Fruit fly (Drosophila melanogaster) whole organism, embryonic: ENCODE results near the gene Dad1.
A peak's percentile ranks its signal among the peaks of the same experiment; 100 is the strongest.

ENCODE experiments used
- Awh ChIP-seq: fragments of 200-800 bp; sonication (Bioruptor generic); IDR thresholded peaks from 2 replicates; pipeline ENCODE4, ENCODE4 v1.3.6; 2022; ENCODE audit warnings: missing biosample characterization, missing genetic modification characterization
- CG10462 ChIP-seq: fragments of 200-800 bp; sonication (Bioruptor generic); optimal IDR thresholded peaks from 2 replicates; lab custom pipeline; 2016; ENCODE audit warnings: missing biosample characterization, missing genetic modification characterization
- CG10959 ChIP-seq: fragments of 200-800 bp; sonication (Bioruptor generic); IDR thresholded peaks from 2 replicates; pipeline ENCODE4 v1.3.6; 2022; ENCODE audit warnings: missing biosample characterization, missing genetic modification characterization
- CG11398 ChIP-seq: fragments of 200-800 bp; sonication (Bioruptor generic); optimal IDR thresholded peaks from 2 replicates; lab custom pipeline; 2016; ENCODE audit warnings: missing biosample characterization, missing genetic modification characterization
- CG12071 ChIP-seq: fragments of 200-800 bp; sonication (Bioruptor generic); optimal IDR thresholded peaks from 3 replicates; lab custom pipeline; 2018; ENCODE audit warnings: missing biosample characterization, mild to moderate bottlenecking, missing genetic modification characterization
- CG12104 ChIP-seq: fragments of 200-800 bp; sonication (Bioruptor generic); optimal IDR thresholded peaks from 3 replicates; lab custom pipeline; 2016; ENCODE audit warnings: missing biosample characterization, missing genetic modification characterization
- CG1233 ChIP-seq: fragments of 200-800 bp; sonication (Bioruptor generic); optimal IDR thresholded peaks from 4 replicates; lab custom pipeline; 2018; ENCODE audit warnings: missing biosample characterization, mild to moderate bottlenecking, missing genetic modification characterization
- CG12744 ChIP-seq: fragments of 200-800 bp; sonication (Bioruptor generic); optimal IDR thresholded peaks from 2 replicates; lab custom pipeline; 2016; ENCODE audit warnings: missing biosample characterization, missing genetic modification characterization
- CG14441 ChIP-seq: fragments of 200-800 bp; sonication (Bioruptor generic); IDR thresholded peaks from 2 replicates; pipeline ENCODE4 v1.3.6; 2022; ENCODE audit warnings: missing biosample characterization, missing genetic modification characterization
- CG15601 ChIP-seq: fragments of 200-800 bp; sonication (Bioruptor generic); optimal IDR thresholded peaks from 3 replicates; lab custom pipeline; 2019; ENCODE audit warnings: missing biosample characterization, mild to moderate bottlenecking, missing genetic modification characterization, moderate library complexity
- CG1602 ChIP-seq: fragments of 200-800 bp; sonication (Bioruptor generic); optimal IDR thresholded peaks from 3 replicates; lab custom pipeline; 2016; ENCODE audit warnings: missing biosample characterization, missing genetic modification characterization
- CG16813 ChIP-seq: fragments of 200-800 bp; sonication (Bioruptor generic); IDR thresholded peaks from 3 replicates; pipeline ENCODE4 v1.3.6; 2022; ENCODE audit warnings: missing biosample characterization, missing genetic modification characterization; ENCODE audit not compliant: partially characterized antibody
- CG17359 ChIP-seq: fragments of 200-800 bp; sonication (Bioruptor generic); optimal IDR thresholded peaks from 3 replicates; lab custom pipeline; 2018; ENCODE audit warnings: missing biosample characterization, mild to moderate bottlenecking, missing genetic modification characterization, moderate library complexity
- CG17612 ChIP-seq: fragments of 200-800 bp; sonication (Bioruptor generic); IDR thresholded peaks from 2 replicates; pipeline ENCODE4 v1.3.6; 2022; ENCODE audit warnings: missing biosample characterization, missing genetic modification characterization
- CG31441 ChIP-seq: fragments of 200-800 bp; sonication (Bioruptor generic); IDR thresholded peaks from 2 replicates; pipeline ENCODE4 v1.3.6; 2022; ENCODE audit warnings: missing biosample characterization, missing genetic modification characterization
- CG4360 ChIP-seq: fragments of 200-800 bp; sonication (Bioruptor generic); IDR thresholded peaks from 2 replicates; pipeline ENCODE4 v1.3.6; 2022; ENCODE audit warnings: missing biosample characterization, missing genetic modification characterization
- CG6254 ChIP-seq: fragments of 200-800 bp; sonication (Bioruptor generic); optimal IDR thresholded peaks from 3 replicates; lab custom pipeline; 2017; ENCODE audit warnings: mild to moderate bottlenecking, missing biosample characterization, missing genetic modification reagents, missing genetic modification characterization
- CG8281 ChIP-seq: fragments of 200-800 bp; sonication (Bioruptor generic); optimal IDR thresholded peaks from 2 replicates; lab custom pipeline; 2018; ENCODE audit warnings: missing biosample characterization, mild to moderate bottlenecking, missing genetic modification characterization, moderate library complexity
- CG9817 ChIP-seq: fragments of 200-800 bp; sonication (Bioruptor generic); optimal IDR thresholded peaks from 2 replicates; lab custom pipeline; 2018; ENCODE audit warnings: missing biosample characterization, mild to moderate bottlenecking, missing genetic modification characterization, moderate library complexity
- CrebB ChIP-seq: fragments of 200-800 bp; sonication (Bioruptor generic); optimal IDR thresholded peaks from 3 replicates; lab custom pipeline; 2018; ENCODE audit warnings: missing biosample characterization, mild to moderate bottlenecking, missing genetic modification characterization
- Ets65A ChIP-seq: fragments of 200-800 bp; sonication (Bioruptor generic); peaks from one replicate; lab custom pipeline; 2016; ENCODE audit warnings: missing biosample characterization, missing genetic modification characterization
- Ets97D ChIP-seq: fragments of 200-800 bp; sonication (Bioruptor generic); optimal IDR thresholded peaks from 3 replicates; lab custom pipeline; 2016; ENCODE audit warnings: missing biosample characterization, missing genetic modification characterization
- GATAe ChIP-seq: fragments of 200-800 bp; sonication (Bioruptor generic); conservative IDR thresholded peaks from 2 replicates; pipeline ENCODE4 v1.3.6; 2022; ENCODE audit warnings: missing biosample characterization, missing genetic modification characterization
- H15 ChIP-seq: fragments of 200-800 bp; sonication (Bioruptor generic); IDR thresholded peaks from 3 replicates; pipeline ENCODE4 v1.3.6; 2022; ENCODE audit warnings: missing biosample characterization, missing genetic modification characterization
- Hr51 ChIP-seq, 2 experiments: fragments of 200-800 bp; sonication (Bioruptor generic); optimal IDR thresholded peaks; 2 replicates in 1 of 2; 3 replicates in 1 of 2; lab custom pipeline; 2016 to 2018; ENCODE audit warnings: missing biosample characterization in 2 of 2, missing genetic modification characterization in 2 of 2, mild to moderate bottlenecking in 1 of 2, moderate library complexity in 1 of 2
- Med ChIP-seq: fragments of 200-800 bp; sonication (Bioruptor generic); peaks from one replicate; lab custom pipeline; 2016; ENCODE audit warnings: missing biosample characterization, missing genetic modification characterization, mild to moderate bottlenecking, inconsistent platforms, moderate library complexity
- NC2β ChIP-seq: fragments of 200-800 bp; sonication (Bioruptor generic); optimal IDR thresholded peaks from 2 replicates; lab custom pipeline; 2016; ENCODE audit warnings: missing biosample characterization, missing genetic modification characterization
- Optix ChIP-seq: fragments of 200-800 bp; sonication (Bioruptor generic); IDR thresholded peaks from 3 replicates; pipeline ENCODE4 v1.3.6; 2022; ENCODE audit warnings: missing biosample characterization, missing genetic modification characterization
- Ravus ChIP-seq: fragments of 200-800 bp; sonication (Bioruptor generic); IDR thresholded peaks from 2 replicates; pipeline ENCODE4 v1.3.6; 2022; ENCODE audit warnings: missing biosample characterization, missing genetic modification characterization
- Xrp1 ChIP-seq: fragments of 200-800 bp; sonication (Bioruptor generic); IDR thresholded peaks from 2 replicates; pipeline ENCODE4 v1.3.6; 2022; ENCODE audit warnings: missing biosample characterization, missing genetic modification characterization
- ac ChIP-seq: fragments of 200-800 bp; sonication (Bioruptor generic); optimal IDR thresholded peaks from 3 replicates; lab custom pipeline; 2017; ENCODE audit warnings: missing biosample characterization, mild to moderate bottlenecking, missing genetic modification characterization
- danr ChIP-seq: fragments of 200-800 bp; sonication (Bioruptor generic); IDR thresholded peaks from 2 replicates; pipeline ENCODE4 v1.3.6; 2022; ENCODE audit warnings: missing biosample characterization, missing genetic modification characterization
- jumu ChIP-seq: fragments of 200-800 bp; sonication (Bioruptor generic); optimal IDR thresholded peaks from 3 replicates; lab custom pipeline; 2016; ENCODE audit warnings: missing biosample characterization, missing genetic modification characterization
- knrl ChIP-seq: fragments of 200-800 bp; sonication (Bioruptor generic); IDR thresholded peaks from 3 replicates; pipeline ENCODE4 v1.3.6; 2022; ENCODE audit warnings: missing biosample characterization, missing genetic modification characterization; ENCODE audit not compliant: partially characterized antibody
- mirr ChIP-seq: fragments of 200-800 bp; sonication (Bioruptor generic); optimal IDR thresholded peaks from 3 replicates; lab custom pipeline; 2018; ENCODE audit warnings: missing biosample characterization, mild to moderate bottlenecking, missing genetic modification characterization
- nerfin-1 ChIP-seq: fragments of 200-800 bp; sonication (Bioruptor generic); optimal IDR thresholded peaks from 3 replicates; lab custom pipeline; 2019; ENCODE audit warnings: missing biosample characterization, mild to moderate bottlenecking, missing genetic modification characterization, moderate library complexity
- org-1 ChIP-seq: fragments of 200-800 bp; sonication (Bioruptor generic); optimal IDR thresholded peaks from 2 replicates; lab custom pipeline; 2017; ENCODE audit warnings: missing biosample characterization, missing genetic modification characterization
- sens ChIP-seq: fragments of 200-800 bp; sonication (Bioruptor generic); peaks from one replicate; lab custom pipeline; 2016; ENCODE audit warnings: missing biosample characterization, missing genetic modification characterization
- slou ChIP-seq: fragments of 200-800 bp; sonication (Bioruptor generic); optimal IDR thresholded peaks from 3 replicates; lab custom pipeline; 2016; ENCODE audit warnings: missing biosample characterization, missing genetic modification characterization
- ttk ChIP-seq: fragments of 200-800 bp; sonication (Bioruptor generic); IDR thresholded peaks from 2 replicates; pipeline ENCODE4 v2.1.2; 2022; ENCODE audit warnings: missing biosample characterization, missing genetic modification characterization
- vfl ChIP-seq: fragments of 200-800 bp; sonication (Bioruptor generic); optimal IDR thresholded peaks from 2 replicates; lab custom pipeline; 2016; ENCODE audit warnings: missing biosample characterization, missing genetic modification characterization
- yki ChIP-seq: fragments of >200 bp; optimal IDR thresholded peaks from 3 replicates; lab custom pipeline; 2018
- z ChIP-seq: fragments of 200-800 bp; sonication (Bioruptor generic); IDR thresholded peaks from 3 replicates; pipeline ENCODE4 v1.3.6; 2022; ENCODE audit warnings: missing biosample characterization, missing genetic modification characterization

Dad1 gene

dm6 chr2L:8423460-8424089 is 39.6 kb upstream of the Dad1 start (continued):
- no peak for TF ChIP-seq slou
- TF ChIP-seq CG4360 (GFP tag; lab: Robert Waterston, UW): no peak
- no peak for TF ChIP-seq Ets65A (GFP tag; lab: Kevin White, UChicago)
- no peak for TF ChIP-seq ttk (GFP tag; lab: Robert Waterston, UW)
- TF ChIP-seq CG14441: no peak
- no peak for TF ChIP-seq H15 (GFP tag; lab: Robert Waterston, UW)
- no peak; the same call in 1 of the 2 replicates for TF ChIP-seq Xrp1
- no peak for TF ChIP-seq Ets97D (GFP tag; lab: Kevin White, UChicago)
- no peak for TF ChIP-seq CG16813
- TF ChIP-seq Ravus: no peak
- no peak for TF ChIP-seq jumu (GFP tag; lab: Kevin White, UChicago)
- no peak for TF ChIP-seq CG12744 (GFP tag; lab: Kevin White, UChicago)
- no peak for TF ChIP-seq GATAe (GFP tag; lab: Robert Waterston, UW)
- TF ChIP-seq Optix (GFP tag; lab: Robert Waterston, UW): no peak
- no peak for TF ChIP-seq vfl (GFP tag; lab: Kevin White, UChicago)
- no peak for TF ChIP-seq CG12104 (GFP tag; lab: Kevin White, UChicago)
- no peak for TF ChIP-seq ac (GFP tag; lab: Kevin White, UChicago)
- TF ChIP-seq CG31441: 0 out of 2 replicates have a peak, but pooled peaks have one; percentile 20
- TF ChIP-seq knrl: no peak
- no peak for TF ChIP-seq CG10959 (GFP tag; lab: Robert Waterston, UW)
- no peak for TF ChIP-seq CG9817 (tag; lab: Kevin White, UChicago)
- TF ChIP-seq mirr: no peak
- no peak for TF ChIP-seq CG17612 (GFP tag; lab: Robert Waterston, UW)
- TF ChIP-seq CG1233: no peak
- no peak for TF ChIP-seq CG11398 (GFP tag; lab: Kevin White, UChicago)
- TF ChIP-seq danr (GFP tag; lab: Robert Waterston, UW): no peak
- TF ChIP-seq CG10462 (GFP tag; lab: Kevin White, UChicago): no peak
- TF ChIP-seq CrebB (tag; lab: Kevin White, UChicago): peak; percentile 6

dm6 chr2L:8423047-8423446 is 39.1 kb upstream of the Dad1 start:
- TF ChIP-seq Med (GFP tag; lab: Kevin White, UChicago) (peak; percentile 27), CG1602 (GFP tag; lab: Kevin White, UChicago) (no peak), z (peak; percentile 79), CG12071 (no peak), Hr51 (GFP tag; optimal IDR thresholded peaks at IDR 0.05; lab: Kevin White, UChicago) (no peak), Ets65A (GFP tag; lab: Kevin White, UChicago) (peak; percentile 3), Awh (GFP tag; lab: Robert Waterston, UW) (no peak), CG8281 (tag; lab: Kevin White, UChicago) (peak; percentile 98), nerfin-1 (tag; lab: Kevin White, UChicago) (no peak), mirr (no peak), NC2β (no peak), CG15601 (tag; lab: Kevin White, UChicago) (no peak), sens (GFP tag; lab: Kevin White, UChicago) (no peak), CG6254 (GFP tag; lab: Kevin White, UChicago) (no peak), org-1 (no peak), CG17359 (no peak), yki (lab: Kevin White, UChicago) (no peak)
- TF ChIP-seq, all 482 proteins: peak for 4
